Fruit fly (Drosophila melanogaster) whole organism: ENCODE data around the gene wap.

Experiments used
- Dll ChIP-seq: fragments of >200 bp; optimal IDR thresholded peaks from 2 replicates; lab custom pipeline; 2017
- usp ChIP-seq: fragments of >200 bp; optimal IDR thresholded peaks from 2 replicates; lab custom pipeline; 2017; ENCODE audit warnings: missing biosample characterization, missing genetic modification characterization, mixed read lengths

- TF ChIP-seq Dll (lab: Kevin White, UChicago) (no peak), usp (GFP tag; lab: Kevin White, UChicago) (no peak)
Observed at dm6 chrX:22477689-22478590, 22.7 kb upstream of the wap start.
